Fruit fly (Drosophila melanogaster): ENCODE data around the gene msd1.

The msd1 gene

DNA sequence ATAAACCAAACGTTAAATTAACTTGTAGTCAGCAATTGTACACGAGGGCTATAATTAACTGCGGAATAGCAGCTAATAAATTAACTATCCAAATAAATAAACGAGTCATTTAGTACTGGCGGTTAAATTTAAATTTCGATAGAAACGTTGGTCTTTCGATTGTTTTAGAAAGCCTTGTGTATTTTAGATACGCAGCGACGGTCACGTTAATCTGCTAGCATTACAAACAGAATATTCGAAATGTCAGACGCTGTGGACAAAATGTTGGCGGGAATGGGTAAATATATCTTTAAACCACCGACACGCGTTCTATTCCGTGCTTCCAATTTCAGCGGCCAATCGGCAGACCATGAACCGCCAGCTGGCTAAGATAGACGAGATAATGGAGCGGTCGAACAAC is at the start of gene msd1:
Gene msd1 (plus strand): TSS at position 203 of the 400 bp plus-strand sequence.
- TF ChIP-seq CG32264 (GFP tag; optimal IDR thresholded peaks at IDR 0.05), result no peak
- TF ChIP-seq Sp1 (GFP tag; optimal IDR thresholded peaks at IDR 0.05), result no peak
- no peak for TF ChIP-seq usp (GFP tag; optimal IDR thresholded peaks at IDR 0.05)
- TF ChIP-seq Abd-B (GFP tag; optimal IDR thresholded peaks at IDR 0.05), result no peak

dm6 chr3L:1294835-1295234 is 36.7 kb upstream of the msd1 start:
- TF ChIP-seq Dfd (GFP tag; optimal IDR thresholded peaks at IDR 0.05), result no peak
- TF ChIP-seq dsf (GFP tag; optimal IDR thresholded peaks at IDR 0.05; ENCODE audit: borderline replicate concordance), result no peak
- no peak for TF ChIP-seq sage (GFP tag; optimal IDR thresholded peaks at IDR 0.05)
- TF ChIP-seq brk (GFP tag; optimal IDR thresholded peaks at IDR 0.05), result no peak
- TF ChIP-seq rgr (GFP tag; optimal IDR thresholded peaks at IDR 0.05), result no peak
- TF ChIP-seq Hr83 (GFP tag; optimal IDR thresholded peaks at IDR 0.05; ENCODE audit: poor library complexity, severe bottlenecking), result no peak
- no peak for TF ChIP-seq Rel (GFP tag; optimal IDR thresholded peaks at IDR 0.05)
- no peak for TF ChIP-seq Rel (tag; optimal IDR thresholded peaks at IDR 0.05)
- no peak for TF ChIP-seq ey (GFP tag; optimal IDR thresholded peaks at IDR 0.05)
- TF ChIP-seq Myc (optimal IDR thresholded peaks at IDR 0.05), result no peak
- no peak for TF ChIP-seq dmrt93B (GFP tag; optimal IDR thresholded peaks at IDR 0.05)
- no peak for TF ChIP-seq br (GFP tag; optimal IDR thresholded peaks at IDR 0.05)
- TF ChIP-seq dl (GFP tag; optimal IDR thresholded peaks at IDR 0.05; ENCODE audit: insufficient read depth in 1 of 2, partially characterized antibody in 2 of 2), result no peak
- no peak for TF ChIP-seq sv (GFP tag; optimal IDR thresholded peaks at IDR 0.05)
- TF ChIP-seq Hr78 (GFP tag; optimal IDR thresholded peaks at IDR 0.05), result no peak
- no peak for TF ChIP-seq woc (GFP tag; optimal IDR thresholded peaks at IDR 0.05)
- no peak for TF ChIP-seq CrebA (GFP tag; optimal IDR thresholded peaks at IDR 0.05; ENCODE audit: borderline replicate concordance)
- no peak for TF ChIP-seq N (GFP tag; optimal IDR thresholded peaks at IDR 0.05)
- TF ChIP-seq jim (GFP tag; optimal IDR thresholded peaks at IDR 0.05), result no peak

DNA sequence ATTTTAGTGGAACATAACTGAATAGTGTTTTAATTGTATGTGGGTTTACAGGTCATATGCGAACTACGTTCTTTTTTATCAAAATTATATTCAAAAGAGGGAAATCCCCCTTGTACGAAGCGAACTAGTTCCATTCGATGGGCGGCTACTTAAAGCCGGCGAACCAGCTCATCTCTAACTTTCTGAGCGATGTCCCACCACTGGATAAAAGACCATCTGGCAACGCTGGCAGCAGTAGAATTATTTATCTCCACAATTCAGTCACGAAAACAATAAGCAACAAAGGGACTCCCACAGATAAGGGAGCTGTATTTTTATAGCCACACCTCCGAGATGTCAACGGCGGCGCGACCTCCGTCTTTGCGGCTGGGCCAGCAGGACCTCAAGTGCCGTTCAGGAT is 35.9 kb upstream of the msd1 start, which contains the start of gene Rabex-5:
Gene Rabex-5 (plus strand): TSS at position 221 of the 400 bp plus-strand sequence.
- TF ChIP-seq HLH106 (tag; optimal IDR thresholded peaks at IDR 0.05) (peak; percentile 33), Sp1 (GFP tag; optimal IDR thresholded peaks at IDR 0.05) (no peak), h (GFP tag; optimal IDR thresholded peaks at IDR 0.05) (no peak), sage (GFP tag; optimal IDR thresholded peaks at IDR 0.05) (no peak), OdsH (GFP tag; optimal IDR thresholded peaks at IDR 0.05) (no peak), sv (GFP tag; optimal IDR thresholded peaks at IDR 0.05) (no peak), dl (GFP tag; optimal IDR thresholded peaks at IDR 0.05; ENCODE audit: insufficient read depth in 1 of 2, partially characterized antibody in 2 of 2) (no peak), pan (optimal IDR thresholded peaks at IDR 0.05) (no peak), lola (GFP tag; optimal IDR thresholded peaks at IDR 0.05) (no peak), psq (GFP tag; optimal IDR thresholded peaks at IDR 0.05) (no peak), usp (GFP tag; optimal IDR thresholded peaks at IDR 0.05) (no peak), rgr (GFP tag; optimal IDR thresholded peaks at IDR 0.05) (peak; percentile 28), Myc (optimal IDR thresholded peaks at IDR 0.05) (no peak), Rel (GFP tag; optimal IDR thresholded peaks at IDR 0.05) (no peak), Rel (tag; optimal IDR thresholded peaks at IDR 0.05) (peak; percentile 100), brk (GFP tag; optimal IDR thresholded peaks at IDR 0.05) (no peak), tai (GFP tag; optimal IDR thresholded peaks at IDR 0.05) (no peak), CrebA (GFP tag; optimal IDR thresholded peaks at IDR 0.05; ENCODE audit: borderline replicate concordance) (no peak), Vsx2 (GFP tag; optimal IDR thresholded peaks at IDR 0.05; ENCODE audit: partially characterized antibody) (no peak), Abd-B (GFP tag; optimal IDR thresholded peaks at IDR 0.05) (no peak), CG32264 (GFP tag; optimal IDR thresholded peaks at IDR 0.05) (no peak), fru (GFP tag; optimal IDR thresholded peaks at IDR 0.05) (no peak), dmrt93B (GFP tag; optimal IDR thresholded peaks at IDR 0.05) (no peak), br (GFP tag; optimal IDR thresholded peaks at IDR 0.05) (no peak), Hr83 (GFP tag; optimal IDR thresholded peaks at IDR 0.05; ENCODE audit: poor library complexity, severe bottlenecking) (peak; percentile 18), dsf (GFP tag; optimal IDR thresholded peaks at IDR 0.05; ENCODE audit: borderline replicate concordance) (no peak), GATAd (GFP tag; optimal IDR thresholded peaks at IDR 0.05) (no peak), N (GFP tag; optimal IDR thresholded peaks at IDR 0.05) (no peak), jim (GFP tag; optimal IDR thresholded peaks at IDR 0.05) (no peak), foxo (GFP tag; optimal IDR thresholded peaks at IDR 0.05) (peak in 1 of 2 experiments; percentile 43), woc (GFP tag; optimal IDR thresholded peaks at IDR 0.05) (peak; percentile 55), Hr78 (GFP tag; optimal IDR thresholded peaks at IDR 0.05) (no peak), Dif (GFP tag; optimal IDR thresholded peaks at IDR 0.05; ENCODE audit: partially characterized antibody) (no peak), Dfd (GFP tag; optimal IDR thresholded peaks at IDR 0.05) (no peak), CG9705 (GFP tag; optimal IDR thresholded peaks at IDR 0.05) (no peak), ey (GFP tag; optimal IDR thresholded peaks at IDR 0.05) (peak; percentile 16), Jra (GFP tag; optimal IDR thresholded peaks at IDR 0.05) (no peak), Hnf4 (GFP tag; optimal IDR thresholded peaks at IDR 0.05) (no peak), Mio (GFP tag; optimal IDR thresholded peaks at IDR 0.05) (no peak)

All from whole organism, wandering third instar larva.